Worm (Caenorhabditis elegans) whole organism, midembryonic: ENCODE results near the gene Y75B8A.7.

Experiments used
- klf-2 ChIP-seq: fragments of 200-800 bp; sonication (Bioruptor generic); conservative IDR thresholded peaks from 2 replicates; pipeline ENCODE4 v1.3.6; 2022; ENCODE audit warnings: missing genetic modification reagents, missing genetic modification characterization, missing compliant biosample characterization
- med-1 ChIP-seq: sonication (generic microtip); optimal IDR thresholded peaks from 2 replicates; lab custom pipeline; 2017; ENCODE audit warnings: missing genetic modification characterization, mild to moderate bottlenecking, missing compliant biosample characterization, antibody characterized with exemption, missing genetic modification reagents; ENCODE audit not compliant: insufficient read depth
- ref-1 ChIP-seq: fragments of 200-800 bp; sonication (Bioruptor generic); conservative IDR thresholded peaks from 2 replicates; pipeline ENCODE4 v1.3.6; 2022; ENCODE audit warnings: missing genetic modification reagents, missing genetic modification characterization, missing compliant biosample characterization
- tab-1 ChIP-seq: fragments of 200-800 bp; sonication (Bioruptor generic); IDR thresholded peaks from 2 replicates; pipeline ENCODE4 v1.3.6; 2022; ENCODE audit warnings: missing genetic modification characterization, missing compliant biosample characterization
- ztf-29 ChIP-seq: fragments of 200-800 bp; sonication (Bioruptor generic); IDR thresholded peaks from 2 replicates; pipeline ENCODE4 v1.3.6; 2022; ENCODE audit warnings: missing genetic modification reagents, missing genetic modification characterization, missing compliant biosample characterization

- TF ChIP-seq tab-1 (GFP tag; lab: Robert Waterston, UW) (no peak), klf-2 (GFP tag; lab: Robert Waterston, UW) (no peak), ref-1 (GFP tag; lab: Robert Waterston, UW) (no peak), med-1 (GFP tag; lab: Kevin White, UChicago) (no peak), ztf-29 (GFP tag; lab: Robert Waterston, UW) (no peak)
These were observed 542 bp upstream of the Y75B8A.7 start for ce11 chrIII:12152157-12152556.
